Fruit fly (Drosophila melanogaster) whole organism, prepupa: ENCODE data around the gene CG17111.

ENCODE experiments used
- CG16779 ChIP-seq: fragments of 200-800 bp; sonication (Bioruptor generic); optimal IDR thresholded peaks from 3 replicates; lab custom pipeline; 2017; ENCODE audit warnings: missing biosample characterization, mild to moderate bottlenecking, missing genetic modification characterization
- CG4318 ChIP-seq: fragments of 200-800 bp; sonication (Bioruptor generic); optimal IDR thresholded peaks from 3 replicates; lab custom pipeline; 2017; ENCODE audit warnings: missing biosample characterization, mild to moderate bottlenecking, missing genetic modification characterization
- CG6808 ChIP-seq: fragments of 200-800 bp; sonication (Bioruptor generic); optimal IDR thresholded peaks from 3 replicates; lab custom pipeline; 2017; ENCODE audit warnings: missing biosample characterization, missing genetic modification characterization, mild to moderate bottlenecking, moderate library complexity, missing genetic modification reagents
- CG6854 ChIP-seq: fragments of 200-800 bp; sonication (Bioruptor generic); optimal IDR thresholded peaks from 2 replicates; lab custom pipeline; 2017; ENCODE audit warnings: missing biosample characterization, mild to moderate bottlenecking, missing genetic modification characterization
- CG9139 ChIP-seq: fragments of 200-800 bp; sonication (Bioruptor generic); optimal IDR thresholded peaks from 3 replicates; lab custom pipeline; 2017; ENCODE audit warnings: missing biosample characterization, mild to moderate bottlenecking, missing genetic modification characterization
- Eip93F ChIP-seq: fragments of 200-800 bp; sonication (Bioruptor generic); optimal IDR thresholded peaks from 2 replicates; lab custom pipeline; 2016; ENCODE audit warnings: missing biosample characterization, mild to moderate bottlenecking, missing genetic modification characterization
- Hr39 ChIP-seq: fragments of 200-800 bp; sonication (Bioruptor generic); optimal IDR thresholded peaks from 2 replicates; lab custom pipeline; 2016; ENCODE audit warnings: missing biosample characterization, missing genetic modification characterization
- Hr4 ChIP-seq: fragments of 200-800 bp; sonication (Bioruptor generic); optimal IDR thresholded peaks from 3 replicates; lab custom pipeline; 2016; ENCODE audit warnings: missing biosample characterization, missing genetic modification characterization
- svp ChIP-seq: fragments of 200-800 bp; sonication (Bioruptor generic); peaks from one replicate; lab custom pipeline; 2016; ENCODE audit warnings: missing biosample characterization, missing genetic modification characterization

DNA sequence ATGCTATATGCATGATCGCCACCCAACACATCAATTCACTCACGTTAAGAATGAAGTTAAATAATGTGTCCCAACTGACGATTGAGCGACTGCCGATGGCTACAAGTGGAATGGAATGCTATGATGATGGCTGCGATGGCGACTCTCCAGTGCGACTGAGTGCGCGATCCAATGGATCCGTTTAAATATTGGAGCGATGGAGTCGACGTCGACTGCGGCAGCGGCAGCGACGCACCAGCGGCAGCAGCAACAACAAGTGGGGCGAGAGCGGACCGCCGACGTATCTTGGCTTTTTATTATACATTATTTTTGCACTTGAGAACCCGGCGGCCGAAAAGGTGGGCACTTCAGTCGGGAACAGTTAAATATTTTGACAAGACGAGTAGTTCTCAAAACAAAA lies 9.7 kb downstream of the CG17111 start:
- no peak for TF ChIP-seq CG9139 (GFP tag; lab: Kevin White, UChicago)
- no peak for TF ChIP-seq Hr39 (GFP tag; lab: Kevin White, UChicago)
- no peak for TF ChIP-seq svp (GFP tag; lab: Kevin White, UChicago)
- no peak for TF ChIP-seq Eip93F (GFP tag; lab: Kevin White, UChicago)
- no peak for TF ChIP-seq CG6854
- TF ChIP-seq CG16779 = no peak
- TF ChIP-seq CG6808 (GFP tag; lab: Kevin White, UChicago) = no peak
- no peak for TF ChIP-seq Hr4
- no peak for TF ChIP-seq CG4318 (GFP tag; lab: Kevin White, UChicago)
